Worm (Caenorhabditis elegans): ENCODE data around the gene hlh-8.

hlh-8 gene

DNA sequence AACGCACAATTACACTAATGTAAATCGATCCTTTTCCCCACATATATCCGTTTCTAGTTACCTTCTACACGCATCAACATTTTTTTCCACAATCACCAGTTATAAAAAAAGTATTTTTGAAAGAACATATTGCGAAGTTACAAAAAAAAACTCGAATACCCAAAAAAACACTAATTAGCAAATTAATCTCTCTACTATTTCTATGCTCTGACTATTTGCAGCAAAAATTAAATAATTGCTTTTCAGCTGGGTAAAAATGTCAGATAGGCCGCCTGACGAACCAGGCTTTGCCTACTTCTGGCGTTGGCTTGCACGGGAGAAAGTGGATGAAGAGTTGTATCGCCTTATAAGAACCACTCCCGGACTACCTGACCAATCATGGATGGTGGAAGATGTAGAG is 6.1 kb upstream of the hlh-8 start, which contains the start of gene K07E3.1:
TSS of gene K07E3.1 (plus strand) at position 247 of the 400 bp plus-strand sequence.
- no peak for TF ChIP-seq bed-3 (GFP tag; optimal IDR thresholded peaks at IDR 0.05)
- no peak for TF ChIP-seq sptf-1 (tag; optimal IDR thresholded peaks at IDR 0.05)
- no peak for TF ChIP-seq pha-4 (tag; optimal IDR thresholded peaks at IDR 0.05)
- TF ChIP-seq mep-1 (tag; optimal IDR thresholded peaks at IDR 0.05): no peak
- no peak for TF ChIP-seq nhr-237 (tag; optimal IDR thresholded peaks at IDR 0.05)
- TF ChIP-seq mab-5 (tag; optimal IDR thresholded peaks at IDR 0.05): no peak
- TF ChIP-seq snpc-4 (tag; optimal IDR thresholded peaks at IDR 0.05): no peak
- TF ChIP-seq nhr-28 (tag; optimal IDR thresholded peaks at IDR 0.05): no peak
- no peak for TF ChIP-seq unc-62 (GFP tag; optimal IDR thresholded peaks at IDR 0.05)
- TF ChIP-seq elt-1 (tag; optimal IDR thresholded peaks at IDR 0.05; ENCODE audit: borderline replicate concordance, insufficient read depth): no peak
- no peak for TF ChIP-seq zip-8 (tag; optimal IDR thresholded peaks at IDR 0.05)
- TF ChIP-seq nhr-2 (tag; optimal IDR thresholded peaks at IDR 0.05): no peak
- no peak for TF ChIP-seq ztf-11 (tag; optimal IDR thresholded peaks at IDR 0.05)
- TF ChIP-seq tbx-8 (GFP tag; optimal IDR thresholded peaks at IDR 0.05): no peak
- TF ChIP-seq M03D4.4 (tag; optimal IDR thresholded peaks at IDR 0.05): no peak

ce11 chrX:8117827-8118317 is 1.6 kb downstream of the hlh-8 start:
- TF ChIP-seq drap-1 (GFP tag; optimal IDR thresholded peaks at IDR 0.05) (no peak), zip-8 (tag; optimal IDR thresholded peaks at IDR 0.05) (no peak), mls-2 (tag; optimal IDR thresholded peaks at IDR 0.05) (no peak), cnd-1 (tag; optimal IDR thresholded peaks at IDR 0.05) (no peak), lin-13 (tag; optimal IDR thresholded peaks at IDR 0.05) (no peak), lin-32 (GFP tag; optimal IDR thresholded peaks at IDR 0.05) (no peak), elt-3 (tag; optimal IDR thresholded peaks at IDR 0.05) (no peak), ztf-11 (tag; optimal IDR thresholded peaks at IDR 0.05) (no peak), ham-2 (GFP tag; optimal IDR thresholded peaks at IDR 0.05) (no peak), mab-5 (tag; optimal IDR thresholded peaks at IDR 0.05) (no peak), lsy-2 (tag; optimal IDR thresholded peaks at IDR 0.05) (no peak), ceh-83 (GFP tag; optimal IDR thresholded peaks at IDR 0.05) (no peak), nhr-2 (tag; optimal IDR thresholded peaks at IDR 0.05) (no peak), unc-62 (GFP tag; optimal IDR thresholded peaks at IDR 0.05) (no peak), flh-1 (GFP tag; optimal IDR thresholded peaks at IDR 0.05) (no peak)

DNA sequence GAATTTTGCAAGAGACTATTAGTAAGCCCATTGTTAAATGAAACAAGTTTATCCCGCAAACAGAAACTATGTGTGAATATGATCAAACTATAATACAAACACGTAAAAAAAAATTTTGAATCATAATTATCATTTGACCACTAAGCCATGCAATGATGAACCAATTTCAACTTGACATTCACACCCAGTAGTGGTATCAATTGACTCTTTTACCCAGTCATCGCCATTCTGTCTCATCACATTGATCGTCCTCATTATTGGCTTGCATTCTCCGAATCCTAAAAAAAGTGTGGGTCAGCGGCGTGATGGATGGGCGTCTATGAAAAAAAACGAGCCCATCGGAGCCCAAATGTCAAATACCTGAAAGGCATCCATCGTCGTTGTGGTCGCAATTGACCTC is 4.0 kb downstream of the hlh-8 start:
- TF ChIP-seq ztf-11 (tag; optimal IDR thresholded peaks at IDR 0.05) (no peak), bed-3 (GFP tag; optimal IDR thresholded peaks at IDR 0.05) (no peak), sptf-1 (tag; optimal IDR thresholded peaks at IDR 0.05) (no peak), sem-2 (GFP tag; optimal IDR thresholded peaks at IDR 0.05) (no peak)

DNA sequence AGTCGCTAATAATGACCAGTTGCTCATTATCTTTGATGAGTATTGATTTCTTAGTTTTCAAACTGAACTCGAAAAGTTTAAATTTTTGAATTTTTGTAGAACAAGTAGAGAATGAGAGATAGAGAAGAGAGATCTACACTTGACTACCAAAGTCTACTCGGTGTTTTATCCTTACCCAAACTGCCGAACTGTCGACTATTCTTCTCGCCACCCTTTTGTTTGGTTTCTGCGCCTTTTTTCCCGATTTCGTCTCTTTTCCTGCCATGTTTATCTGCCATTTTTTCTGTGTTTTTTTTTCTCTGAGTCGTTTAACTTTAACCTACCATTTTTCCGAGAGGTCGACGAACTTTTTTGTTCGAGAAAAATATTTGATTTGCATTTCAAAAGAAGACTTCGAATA is 6.9 kb downstream of the hlh-8 start, which contains the start of gene C02B8.12:
TSS of gene C02B8.12 (minus strand) at position 175 of the 400 bp plus-strand sequence.
- TF ChIP-seq snpc-4 (tag; optimal IDR thresholded peaks at IDR 0.05) (no peak), lin-13 (tag; optimal IDR thresholded peaks at IDR 0.05) (no peak), nhr-237 (tag; optimal IDR thresholded peaks at IDR 0.05) (no peak), bed-3 (GFP tag; optimal IDR thresholded peaks at IDR 0.05) (no peak), unc-120 (tag; optimal IDR thresholded peaks at IDR 0.05; ENCODE audit: poor library complexity, severe bottlenecking) (no peak), elt-3 (tag; optimal IDR thresholded peaks at IDR 0.05) (no peak), ztf-11 (tag; optimal IDR thresholded peaks at IDR 0.05) (no peak), blmp-1 (tag; optimal IDR thresholded peaks at IDR 0.05) (no peak), tbx-8 (GFP tag; optimal IDR thresholded peaks at IDR 0.05) (no peak), mls-2 (tag; optimal IDR thresholded peaks at IDR 0.05) (no peak), pha-4 (tag; optimal IDR thresholded peaks at IDR 0.05) (no peak), ces-1 (GFP tag; optimal IDR thresholded peaks at IDR 0.05) (no peak), elt-1 (tag; optimal IDR thresholded peaks at IDR 0.05; ENCODE audit: borderline replicate concordance, insufficient read depth) (no peak), mab-5 (tag; optimal IDR thresholded peaks at IDR 0.05) (no peak), ham-2 (GFP tag; optimal IDR thresholded peaks at IDR 0.05) (no peak), unc-39 (tag; optimal IDR thresholded peaks at IDR 0.05) (no peak), drap-1 (GFP tag; optimal IDR thresholded peaks at IDR 0.05) (no peak), nhr-12 (tag; optimal IDR thresholded peaks at IDR 0.05) (no peak)

DNA sequence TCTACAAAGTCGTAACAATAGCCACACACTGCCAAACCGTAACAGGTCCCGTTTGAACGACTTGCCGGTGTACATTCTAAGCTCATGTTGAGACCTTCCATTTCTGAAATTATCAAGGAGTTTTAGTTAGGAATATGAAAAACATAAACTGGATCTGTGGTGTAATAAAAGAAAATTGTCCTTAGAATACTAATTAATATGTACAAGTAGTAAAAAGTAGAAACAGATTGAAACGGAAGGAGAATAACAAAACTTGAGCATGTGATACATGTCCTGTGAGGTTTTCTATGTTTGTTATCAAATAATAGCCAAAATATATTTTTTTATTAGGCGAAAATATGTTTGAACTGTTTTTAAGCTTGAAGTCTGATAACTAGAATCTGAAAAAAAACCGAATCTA is 13.3 kb downstream of the hlh-8 start, which contains the start of gene frpr-1:
TSS of gene frpr-1 (minus strand) at position 101 of the 400 bp plus-strand sequence.
- TF ChIP-seq flh-1 (GFP tag; optimal IDR thresholded peaks at IDR 0.05) (no peak), elt-1 (tag; optimal IDR thresholded peaks at IDR 0.05; ENCODE audit: borderline replicate concordance, insufficient read depth) (no peak), unc-39 (tag; optimal IDR thresholded peaks at IDR 0.05) (no peak), M03D4.4 (tag; optimal IDR thresholded peaks at IDR 0.05) (no peak), mab-5 (tag; optimal IDR thresholded peaks at IDR 0.05) (no peak), lin-32 (GFP tag; optimal IDR thresholded peaks at IDR 0.05) (no peak), mls-2 (tag; optimal IDR thresholded peaks at IDR 0.05) (no peak), zip-8 (tag; optimal IDR thresholded peaks at IDR 0.05) (no peak), nhr-76 (tag; optimal IDR thresholded peaks at IDR 0.05) (no peak), ces-1 (GFP tag; optimal IDR thresholded peaks at IDR 0.05) (no peak), ztf-11 (tag; optimal IDR thresholded peaks at IDR 0.05) (no peak)
